Worm (Caenorhabditis elegans) whole organism, early embryonic: ENCODE results near the gene K09D9.14.

ENCODE experiments used
- B0310.2 ChIP-seq: sonication (generic microtip); optimal IDR thresholded peaks from 2 replicates; lab custom pipeline; 2016; ENCODE audit warnings: mild to moderate bottlenecking, missing genetic modification characterization, missing compliant biosample characterization
- F13C5.2 ChIP-seq: sonication (generic microtip); optimal IDR thresholded peaks from 2 replicates; lab custom pipeline; 2017; ENCODE audit warnings: mild to moderate bottlenecking, missing genetic modification characterization, inconsistent platforms, missing compliant biosample characterization
- aly-1 ChIP-seq: sonication (generic microtip); optimal IDR thresholded peaks from 2 replicates; lab custom pipeline; 2016; ENCODE audit warnings: missing genetic modification characterization, missing compliant biosample characterization
- ama-1 ChIP-seq: fragments of 150-350 bp; optimal IDR thresholded peaks from 2 replicates; lab custom pipeline; 2014
- ceh-13 ChIP-seq: fragments of 200-800 bp; sonication (Bioruptor generic); optimal IDR thresholded peaks from 2 replicates; lab custom pipeline; 2018; ENCODE audit warnings: mild to moderate bottlenecking, missing genetic modification characterization, missing compliant biosample characterization
- ceh-36 ChIP-seq: sonication (generic microtip); optimal IDR thresholded peaks from 2 replicates; lab custom pipeline; 2016; ENCODE audit warnings: missing genetic modification characterization, inconsistent platforms, missing compliant biosample characterization
- ets-7 ChIP-seq: sonication (generic microtip); optimal IDR thresholded peaks from 2 replicates; lab custom pipeline; 2016; ENCODE audit warnings: missing genotype, missing genetic modification characterization, missing compliant biosample characterization
- flt-1 ChIP-seq: fragments of 200-800 bp; sonication (Bioruptor generic); IDR thresholded peaks from 2 replicates; pipeline ENCODE4 v1.3.6; 2022; ENCODE audit warnings: missing genetic modification characterization, missing compliant biosample characterization
- hmbx-1 ChIP-seq: sonication (generic microtip); optimal IDR thresholded peaks from 2 replicates; lab custom pipeline; 2016; ENCODE audit warnings: mild to moderate bottlenecking, missing genetic modification characterization, missing compliant biosample characterization
- hmg-4 ChIP-seq: fragments of 200-800 bp; sonication (Bioruptor generic); optimal IDR thresholded peaks from 2 replicates; lab custom pipeline; 2018; ENCODE audit warnings: mild to moderate bottlenecking, missing genetic modification characterization, missing compliant biosample characterization
- hnd-1 ChIP-seq: sonication (generic microtip); optimal IDR thresholded peaks from 2 replicates; lab custom pipeline; 2016; ENCODE audit warnings: missing genetic modification characterization, missing compliant biosample characterization
- pes-1 ChIP-seq: fragments of 200-800 bp; sonication (Bioruptor generic); IDR thresholded peaks from 2 replicates; pipeline ENCODE4 v1.3.6; 2022; ENCODE audit warnings: missing genetic modification reagents, missing genetic modification characterization, missing compliant biosample characterization
- scrt-1 ChIP-seq: fragments of 200-800 bp; sonication (Bioruptor generic); IDR thresholded peaks from 2 replicates; pipeline ENCODE4 v1.3.6; 2022; ENCODE audit warnings: missing genetic modification characterization, missing compliant biosample characterization
- sea-1 ChIP-seq: fragments of 200-800 bp; sonication (Bioruptor generic); conservative IDR thresholded peaks from 2 replicates; pipeline ENCODE4 v1.3.6; 2022; ENCODE audit warnings: missing genetic modification characterization, missing compliant biosample characterization
- tbx-11 ChIP-seq: fragments of 200-800 bp; sonication (Bioruptor generic); IDR thresholded peaks from 2 replicates; pipeline ENCODE4 v1.3.6; 2022; ENCODE audit warnings: missing genetic modification characterization, missing compliant biosample characterization
- tbx-37 ChIP-seq: fragments of 200-800 bp; sonication (Bioruptor generic); conservative IDR thresholded peaks from 2 replicates; pipeline ENCODE4 v1.3.6; 2022; ENCODE audit warnings: missing genetic modification reagents, missing genetic modification characterization, missing compliant biosample characterization
- tra-4 ChIP-seq: sonication (generic microtip); optimal IDR thresholded peaks from 2 replicates; lab custom pipeline; 2017; ENCODE audit warnings: missing genetic modification characterization, missing compliant biosample characterization

Gene K09D9.14

ce11 chrV:3979819-3980218, 41.9 kb downstream of the K09D9.14 start, which contains the start of gene nlp-31:
nlp-31 (plus strand) TSS chrV:3980055.
- TF ChIP-seq hmg-4 (GFP tag; lab: Kevin White, UChicago) (no peak), flt-1 (GFP tag; lab: Robert Waterston, UW) (no peak), aly-1 (tag; lab: Kevin White, UChicago) (no peak), scrt-1 (GFP tag; lab: Robert Waterston, UW) (no peak)

- no peak for TF ChIP-seq scrt-1 (GFP tag; lab: Robert Waterston, UW)
- TF ChIP-seq hnd-1 (tag; lab: Kevin White, UChicago) = no peak
- no peak for TF ChIP-seq B0310.2 (tag; lab: Kevin White, UChicago)
- TF ChIP-seq pes-1 (GFP tag; lab: Robert Waterston, UW) = no peak
- no peak for TF ChIP-seq tbx-11 (GFP tag; lab: Robert Waterston, UW)
- no peak for TF ChIP-seq ets-7 (tag; lab: Kevin White, UChicago)
- no peak for TF ChIP-seq hmg-4 (GFP tag; lab: Kevin White, UChicago)
- no peak for TF ChIP-seq tra-4 (tag; lab: Kevin White, UChicago)
Measured at ce11 chrV:3979053-3979452, 42.6 kb downstream of the K09D9.14 start, which contains the start of gene nlp-34. nlp-34 (minus strand) TSS chrV:3979134.

ce11 chrV:3976964-3977363, 44.7 kb downstream of the K09D9.14 start, which contains the start of gene str-83:
str-83 (plus strand) TSS chrV:3977264.
- TF ChIP-seq sea-1 (GFP tag; lab: Robert Waterston, UW) = no peak
- TF ChIP-seq ceh-36 (tag; lab: Kevin White, UChicago) = no peak
- no peak for TF ChIP-seq hmg-4 (GFP tag; lab: Kevin White, UChicago)
- TF ChIP-seq aly-1 (tag; lab: Kevin White, UChicago) = no peak
- no peak for TF ChIP-seq flt-1 (GFP tag; lab: Robert Waterston, UW)
- no peak for TF ChIP-seq hnd-1 (tag; lab: Kevin White, UChicago)
- TF ChIP-seq ama-1 (lab: Kevin White, UChicago) = no peak
- TF ChIP-seq ceh-13 (GFP tag; lab: Kevin White, UChicago) = no peak
- no peak for TF ChIP-seq tbx-37
- no peak for TF ChIP-seq B0310.2 (tag; lab: Kevin White, UChicago)
- TF ChIP-seq hmbx-1 (tag; lab: Kevin White, UChicago) = no peak
- no peak for TF ChIP-seq pes-1 (GFP tag; lab: Robert Waterston, UW)
- no peak for TF ChIP-seq F13C5.2 (tag; lab: Kevin White, UChicago)
- TF ChIP-seq tra-4 (tag; lab: Kevin White, UChicago) = no peak
- TF ChIP-seq tbx-11 (GFP tag; lab: Robert Waterston, UW) = no peak
- no peak for TF ChIP-seq scrt-1 (GFP tag; lab: Robert Waterston, UW)
- no peak for TF ChIP-seq ets-7 (tag; lab: Kevin White, UChicago)

- TF ChIP-seq tra-4 (tag; lab: Kevin White, UChicago) (no peak), pes-1 (GFP tag; lab: Robert Waterston, UW) (no peak), hmg-4 (GFP tag; lab: Kevin White, UChicago) (no peak), scrt-1 (GFP tag; lab: Robert Waterston, UW) (no peak), hmbx-1 (tag; lab: Kevin White, UChicago) (no peak), aly-1 (tag; lab: Kevin White, UChicago) (no peak), tbx-11 (GFP tag; lab: Robert Waterston, UW) (no peak), B0310.2 (tag; lab: Kevin White, UChicago) (no peak), ceh-13 (GFP tag; lab: Kevin White, UChicago) (no peak), ama-1 (lab: Kevin White, UChicago) (no peak), ceh-36 (tag; lab: Kevin White, UChicago) (no peak), ets-7 (tag; lab: Kevin White, UChicago) (no peak), tbx-37 (no peak)
Measured at ce11 chrV:3974361-3974760, 47.3 kb downstream of the K09D9.14 start, which contains the start of gene str-82. str-82 (plus strand) TSS chrV:3974661.

ce11 chrV:3972846-3973245, 48.8 kb downstream of the K09D9.14 start, which contains the start of gene cyp-34A10:
cyp-34A10 (minus strand) TSS chrV:3972991.
- no peak for TF ChIP-seq tbx-11 (GFP tag; lab: Robert Waterston, UW)
- TF ChIP-seq sea-1 (GFP tag; lab: Robert Waterston, UW) = no peak
